Fruit fly (Drosophila melanogaster): ENCODE data around the gene CG10657.

The CG10657 gene

dm6 chr3L:12529431-12530007 lies 32.5 kb upstream of the CG10657 start (continued):
- TF ChIP-seq CG10321 (GFP tag; IDR thresholded peaks at IDR 0.05) = 0 out of 2 replicates have a peak, but pooled peaks have one; percentile 11
- TF ChIP-seq stc (GFP tag; IDR thresholded peaks at IDR 0.05) = 0 out of 2 replicates have a peak, but pooled peaks have one; percentile 50
- TF ChIP-seq Optix (GFP tag; IDR thresholded peaks at IDR 0.05) = 0 out of 3 replicates have a peak, but pooled peaks have one; percentile 17
- no peak for TF ChIP-seq Sry-δ (GFP tag; optimal IDR thresholded peaks at IDR 0.05)
- no peak for TF ChIP-seq CG34376 (GFP tag; optimal IDR thresholded peaks at IDR 0.05)
- no peak for TF ChIP-seq CG10274 (GFP tag; optimal IDR thresholded peaks at IDR 0.05)
- TF ChIP-seq dpn (GFP tag; optimal IDR thresholded peaks at IDR 0.05) = peak; percentile 29 to 34
- 0 out of 2 replicates have a peak, but pooled peaks have one; percentile 13 for TF ChIP-seq Oaz (GFP tag; IDR thresholded peaks at IDR 0.05)
- peak; percentile 57 for TF ChIP-seq D (optimal IDR thresholded peaks at IDR 0.05)
- peak; percentile 52 for TF ChIP-seq D (GFP tag; optimal IDR thresholded peaks at IDR 0.05)
- TF ChIP-seq CG8281 (tag; optimal IDR thresholded peaks at IDR 0.05) = no peak
- no peak for TF ChIP-seq CG3065 (GFP tag; optimal IDR thresholded peaks at IDR 0.05)
- TF ChIP-seq CG4854 (GFP tag; optimal IDR thresholded peaks at IDR 0.05) = no peak
- peak; percentile 22; the same call in 1 of the 2 replicates for TF ChIP-seq CG32532 (GFP tag; IDR thresholded peaks at IDR 0.05)
- no peak for TF ChIP-seq CG4282 (GFP tag; optimal IDR thresholded peaks at IDR 0.05)
- no peak for TF ChIP-seq YL-1 (GFP tag; optimal IDR thresholded peaks at IDR 0.05)
- peak; percentile 30 for TF ChIP-seq CG8359 (GFP tag; optimal IDR thresholded peaks at IDR 0.05; ENCODE audit: borderline replicate concordance)
- TF ChIP-seq CG1024 (GFP tag; IDR thresholded peaks at IDR 0.05) = peak; percentile 58; the same call in 1 of the 2 replicates
- peak; percentile 0 for TF ChIP-seq pum (GFP tag; optimal IDR thresholded peaks at IDR 0.05)
- TF ChIP-seq CG30403 (GFP tag; optimal IDR thresholded peaks at IDR 0.05) = peak; percentile 47
- no peak for TF ChIP-seq CG7372 (GFP tag; IDR thresholded peaks at IDR 0.05)
- no peak for TF ChIP-seq HmgZ (tag; optimal IDR thresholded peaks at IDR 0.05)
- peak; percentile 10; the same call in 2 of the 3 replicates for TF ChIP-seq CG17361 (GFP tag; IDR thresholded peaks at IDR 0.05)
- peak; percentile 63 for TF ChIP-seq CG18262 (tag; optimal IDR thresholded peaks at IDR 0.05)
- TF ChIP-seq bbx (GFP tag; IDR thresholded peaks at IDR 0.05; ENCODE audit: partially characterized antibody) = no peak
- TF ChIP-seq yki (optimal IDR thresholded peaks at IDR 0.05) = no peak
- peak; percentile 9 for TF ChIP-seq CG15514 (GFP tag; optimal IDR thresholded peaks at IDR 0.05)
- no peak for TF ChIP-seq CG10565 (GFP tag; optimal IDR thresholded peaks at IDR 0.05)
- no peak for TF ChIP-seq dan (GFP tag; IDR thresholded peaks at IDR 0.05)
- TF ChIP-seq sob (GFP tag; IDR thresholded peaks at IDR 0.05) = no peak
- no peak for TF ChIP-seq disco-r (GFP tag; optimal IDR thresholded peaks at IDR 0.05)
- TF ChIP-seq MTF-1 (GFP tag; optimal IDR thresholded peaks at IDR 0.05; ENCODE audit: borderline replicate concordance) = no peak
- TF ChIP-seq mam (GFP tag; optimal IDR thresholded peaks at IDR 0.05) = peak; percentile 26
- no peak; the same call in 1 of the 2 replicates for TF ChIP-seq CG8765 (GFP tag; IDR thresholded peaks at IDR 0.05)
- no peak for TF ChIP-seq Nf-YA (GFP tag; IDR thresholded peaks at IDR 0.05)
- TF ChIP-seq Ssrp (tag; optimal IDR thresholded peaks at IDR 0.05) = peak; percentile 41
- peak; percentile 44 for TF ChIP-seq CG13424 (tag; optimal IDR thresholded peaks at IDR 0.05)
- 0 out of 2 replicates have a peak, but pooled peaks have one; percentile 11 for TF ChIP-seq CG4404 (GFP tag; IDR thresholded peaks at IDR 0.05)
- no peak for TF ChIP-seq slou (GFP tag; optimal IDR thresholded peaks at IDR 0.05)
- TF ChIP-seq grn (GFP tag; optimal IDR thresholded peaks at IDR 0.05) = peak; percentile 57
- TF ChIP-seq Tbp (GFP tag; optimal IDR thresholded peaks at IDR 0.05) = no peak
- TF ChIP-seq sr (GFP tag; IDR thresholded peaks at IDR 0.05) = peak; percentile 76
- peak; percentile 46 for TF ChIP-seq CG15269 (tag; optimal IDR thresholded peaks at IDR 0.05)
- peak in 1 of 2 experiments; percentile 53 for TF ChIP-seq Hr78 (GFP tag; optimal IDR thresholded peaks at IDR 0.05)
- no peak for TF ChIP-seq CG12299 (tag; optimal IDR thresholded peaks at IDR 0.05)
- TF ChIP-seq CG14441 (GFP tag; IDR thresholded peaks at IDR 0.05) = peak; percentile 68
- TF ChIP-seq Atf-2 (GFP tag; optimal IDR thresholded peaks at IDR 0.05) = peak; percentile 13
- peak; percentile 17 to 25 for TF ChIP-seq chif (GFP tag; optimal IDR thresholded peaks at IDR 0.05)
- no peak for TF ChIP-seq CG4328 (GFP tag; optimal IDR thresholded peaks at IDR 0.05)
- peak; percentile 58 for TF ChIP-seq CG2678 (tag; optimal IDR thresholded peaks at IDR 0.05)

Data from whole organism, embryonic.